Worm (Caenorhabditis elegans) whole organism, L3 larva: ENCODE data around the gene srx-135.

Source experiments
- ZK546.5 ChIP-seq: sonication (generic microtip); optimal IDR thresholded peaks from 2 replicates; lab custom pipeline; 2017; ENCODE audit warnings: missing biosample characterization, missing genetic modification characterization
- aly-2 ChIP-seq: fragments of 150-350 bp; optimal IDR thresholded peaks from 2 replicates; lab custom pipeline; 2014; ENCODE audit warnings: missing biosample characterization, missing genetic modification characterization
- ama-1 ChIP-seq: fragments of 150-350 bp; optimal IDR thresholded peaks from 2 replicates; lab custom pipeline; 2018
- ceh-9 ChIP-seq: sonication (generic microtip); optimal IDR thresholded peaks from 2 replicates; lab custom pipeline; 2018; ENCODE audit warnings: missing biosample characterization, missing genetic modification characterization
- fos-1 ChIP-seq: fragments of 150-350 bp; optimal IDR thresholded peaks from 2 replicates; lab custom pipeline; 2014; ENCODE audit warnings: missing biosample characterization, missing genetic modification characterization
- nhr-11 ChIP-seq: fragments of 150-350 bp; optimal IDR thresholded peaks from 2 replicates; lab custom pipeline; 2014; ENCODE audit warnings: missing biosample characterization, missing genetic modification characterization
- nhr-12 ChIP-seq: fragments of 150-350 bp; optimal IDR thresholded peaks from 2 replicates; lab custom pipeline; 2014; ENCODE audit warnings: missing biosample characterization, missing genetic modification characterization
- nhr-25 ChIP-seq: sonication (generic microtip); optimal IDR thresholded peaks from 2 replicates; lab custom pipeline; 2017; ENCODE audit warnings: missing biosample characterization, missing genetic modification characterization
- nhr-76 ChIP-seq: fragments of 150-350 bp; sonication (generic microtip); optimal IDR thresholded peaks from 5 replicates; lab custom pipeline; 2014; ENCODE audit warnings: missing biosample characterization, missing genetic modification characterization
- pqm-1 ChIP-seq: fragments of 150-350 bp; optimal IDR thresholded peaks from 2 replicates; lab custom pipeline; 2017; ENCODE audit warnings: missing biosample characterization, missing genetic modification characterization, inconsistent platforms
- skn-1 ChIP-seq: fragments of 150-350 bp; optimal IDR thresholded peaks from 2 replicates; lab custom pipeline; 2014; ENCODE audit warnings: missing biosample characterization, missing genetic modification characterization

- TF ChIP-seq nhr-25 (tag; lab: Kevin White, UChicago) (no peak), skn-1 (tag; lab: Kevin White, UChicago) (no peak), nhr-12 (tag; lab: Kevin White, UChicago) (no peak), pqm-1 (no peak), ZK546.5 (tag; lab: Kevin White, UChicago) (no peak), aly-2 (tag; lab: Kevin White, UChicago) (no peak), fos-1 (tag; lab: Kevin White, UChicago) (no peak), nhr-76 (no peak), ama-1 (lab: Kevin White, UChicago) (no peak), ceh-9 (no peak), nhr-11 (tag; lab: Kevin White, UChicago) (no peak)
Observed at ce11 chrV:13889516-13889915, 30.5 kb downstream of the srx-135 start, which contains the start of gene spp-12.
